Worm (Caenorhabditis elegans) whole organism, L4 larva: ENCODE data around the gene bre-3.
A peak's percentile ranks its signal among the peaks of the same experiment; 100 is the strongest.

Experiments
- D1046.2 ChIP-seq: fragments of 200-800 bp; sonication (Bioruptor generic); IDR thresholded peaks from 2 replicates; pipeline ENCODE4 v1.3.6; 2022; ENCODE audit warnings: missing genetic modification characterization, missing compliant biosample characterization
- F26F4.8 ChIP-seq: fragments of 200-800 bp; sonication (Bioruptor generic); conservative IDR thresholded peaks from 2 replicates; pipeline ENCODE4 v1.3.6; 2022; ENCODE audit warnings: missing genetic modification characterization, missing compliant biosample characterization
- F44E2.7 ChIP-seq: fragments of 200-800 bp; sonication (Bioruptor generic); IDR thresholded peaks from 2 replicates; pipeline ENCODE4 v2.1.2; 2022; ENCODE audit warnings: missing genetic modification characterization, missing compliant biosample characterization
- R02D3.7 ChIP-seq: fragments of 150-350 bp; sonication (generic microtip); optimal IDR thresholded peaks from 3 replicates; lab custom pipeline; 2014; ENCODE audit warnings: missing biosample characterization, missing genetic modification characterization
- T26A8.4 ChIP-seq: fragments of 200-800 bp; sonication (Bioruptor generic); IDR thresholded peaks from 2 replicates; pipeline ENCODE4 v1.3.6; 2022; ENCODE audit warnings: missing genetic modification characterization, missing compliant biosample characterization
- Y105C5A.15 ChIP-seq: fragments of 200-800 bp; sonication (Bioruptor generic); IDR thresholded peaks from 2 replicates; pipeline ENCODE4 v1.3.6; 2022; ENCODE audit warnings: missing genetic modification characterization, missing compliant biosample characterization
- Y48G9A.11 ChIP-seq: fragments of 200-800 bp; sonication (Bioruptor generic); IDR thresholded peaks from 2 replicates; pipeline ENCODE4 v1.3.6; 2022; ENCODE audit warnings: missing genetic modification reagents, missing genetic modification characterization, missing compliant biosample characterization
- aha-1 ChIP-seq: fragments of 150-350 bp; peaks from one replicate; lab custom pipeline; 2014; ENCODE audit warnings: missing biosample characterization, missing genetic modification characterization
- ama-1 ChIP-seq: fragments of 150-350 bp; optimal IDR thresholded peaks from 2 replicates; lab custom pipeline; 2014; ENCODE audit warnings: inconsistent platforms, mixed read lengths
- ceh-32 ChIP-seq: sonication (generic microtip); optimal IDR thresholded peaks from 2 replicates; lab custom pipeline; 2016; ENCODE audit warnings: mild to moderate bottlenecking, missing genetic modification characterization, missing compliant biosample characterization; ENCODE audit not compliant: poor library complexity
- ces-1 ChIP-seq: fragments of 150-350 bp; sonication (generic microtip); optimal IDR thresholded peaks from 4 replicates; lab custom pipeline; 2014; ENCODE audit warnings: missing biosample characterization, missing genetic modification reagents, missing genetic modification characterization
- cey-2 ChIP-seq: sonication (generic microtip); optimal IDR thresholded peaks from 3 replicates; lab custom pipeline; 2017; ENCODE audit warnings: missing genetic modification characterization, mild to moderate bottlenecking, missing compliant biosample characterization, antibody characterized with exemption, borderline replicate concordance; ENCODE audit not compliant: insufficient read depth
- ctbp-1 ChIP-seq: fragments of 200-800 bp; sonication (Bioruptor generic); IDR thresholded peaks from 2 replicates; pipeline ENCODE4 v1.3.6; 2022; ENCODE audit warnings: missing genetic modification reagents, missing genetic modification characterization, missing compliant biosample characterization
- daf-12 ChIP-seq: fragments of 150-350 bp; optimal IDR thresholded peaks from 2 replicates; lab custom pipeline; 2014; ENCODE audit warnings: missing biosample characterization, missing genetic modification reagents, missing genetic modification characterization
- daf-19 ChIP-seq: fragments of 200-800 bp; sonication (Bioruptor generic); conservative IDR thresholded peaks from 2 replicates; pipeline ENCODE4 v1.3.6; 2022; ENCODE audit warnings: missing genetic modification characterization, missing compliant biosample characterization
- daf-8 ChIP-seq: fragments of 200-800 bp; sonication (Bioruptor generic); IDR thresholded peaks from 2 replicates; pipeline ENCODE4 v1.3.6; 2022; ENCODE audit warnings: missing genetic modification characterization, missing compliant biosample characterization
- dmd-6 ChIP-seq: fragments of 200-800 bp; sonication (Bioruptor generic); IDR thresholded peaks from 2 replicates; pipeline ENCODE4 v1.3.6; 2022; ENCODE audit warnings: missing genetic modification reagents, missing genetic modification characterization, missing compliant biosample characterization
- dpl-1 ChIP-seq: fragments of 150-350 bp; optimal IDR thresholded peaks from 2 replicates; lab custom pipeline; 2014; ENCODE audit warnings: missing biosample characterization, missing genetic modification reagents, missing genetic modification characterization
- dve-1 ChIP-seq: sonication (generic microtip); optimal IDR thresholded peaks from 2 replicates; lab custom pipeline; 2017; ENCODE audit warnings: antibody characterized with exemption, mild to moderate bottlenecking, missing genetic modification characterization, missing compliant biosample characterization; ENCODE audit not compliant: insufficient read depth
- egl-27 ChIP-seq: sonication (generic microtip); optimal IDR thresholded peaks from 3 replicates; lab custom pipeline; 2017; ENCODE audit warnings: missing biosample characterization, missing genetic modification reagents, missing genetic modification characterization
- gei-8 ChIP-seq: fragments of 200-800 bp; sonication (Bioruptor generic); optimal IDR thresholded peaks from 2 replicates; lab custom pipeline; 2018; ENCODE audit warnings: mild to moderate bottlenecking, missing genetic modification characterization, missing compliant biosample characterization
- hlh-30 ChIP-seq: sonication (generic microtip); optimal IDR thresholded peaks from 2 replicates; lab custom pipeline; 2017; ENCODE audit warnings: antibody characterized with exemption, mild to moderate bottlenecking, missing genetic modification characterization, missing compliant biosample characterization; ENCODE audit not compliant: insufficient read depth
- jun-1 ChIP-seq: fragments of 150-350 bp; optimal IDR thresholded peaks from 2 replicates; lab custom pipeline; 2014; ENCODE audit warnings: missing biosample characterization, missing genetic modification reagents, missing genetic modification characterization
- lin-38 ChIP-seq: fragments of 200-800 bp; sonication (Bioruptor generic); IDR thresholded peaks from 2 replicates; pipeline ENCODE4 v1.3.6; 2022; ENCODE audit warnings: missing genetic modification reagents, missing genetic modification characterization, missing compliant biosample characterization
- lin-39 ChIP-seq: fragments of 150-350 bp; optimal IDR thresholded peaks from 2 replicates; lab custom pipeline; 2014; ENCODE audit warnings: missing biosample characterization, missing genetic modification reagents, missing genetic modification characterization
- lir-3 ChIP-seq: sonication (generic microtip); optimal IDR thresholded peaks from 2 replicates; lab custom pipeline; 2016; ENCODE audit warnings: mild to moderate bottlenecking, missing genetic modification characterization, missing compliant biosample characterization
- lsy-2 ChIP-seq, 2 experiments: fragments of 150-350 bp in 1 of 2; sonication (generic microtip) in 1 of 2; optimal IDR thresholded peaks; 2 replicates each; lab custom pipeline; 2014 to 2017; ENCODE audit warnings: missing biosample characterization in 2 of 2, missing genetic modification characterization in 2 of 2
- madf-9 ChIP-seq: fragments of 200-800 bp; sonication (Bioruptor generic); conservative IDR thresholded peaks from 2 replicates; pipeline ENCODE4 v1.3.6; 2022; ENCODE audit warnings: missing genetic modification reagents, missing genetic modification characterization, missing compliant biosample characterization
- mdt-29 ChIP-seq: fragments of 200-800 bp; sonication (Bioruptor generic); IDR thresholded peaks from 2 replicates; pipeline ENCODE4 v1.3.6; 2022; ENCODE audit warnings: missing genetic modification reagents, missing genetic modification characterization, missing compliant biosample characterization
- mes-2 ChIP-seq: sonication (generic microtip); optimal IDR thresholded peaks from 2 replicates; lab custom pipeline; 2016; ENCODE audit warnings: missing genotype, mild to moderate bottlenecking, missing genetic modification characterization, missing compliant biosample characterization; ENCODE audit not compliant: poor library complexity, severe bottlenecking
- nhr-102 ChIP-seq: sonication (generic microtip); optimal IDR thresholded peaks from 2 replicates; lab custom pipeline; 2016; ENCODE audit warnings: mild to moderate bottlenecking, missing genetic modification characterization, moderate library complexity, missing compliant biosample characterization
- nhr-11 ChIP-seq: fragments of 150-350 bp; optimal IDR thresholded peaks from 2 replicates; lab custom pipeline; 2014; ENCODE audit warnings: missing biosample characterization, missing genetic modification characterization
- nhr-237 ChIP-seq: sonication (generic microtip); optimal IDR thresholded peaks from 2 replicates; lab custom pipeline; 2017; ENCODE audit warnings: missing biosample characterization, missing genetic modification characterization
- nhr-25 ChIP-seq: sonication (generic microtip); optimal IDR thresholded peaks from 2 replicates; lab custom pipeline; 2017; ENCODE audit warnings: missing genetic modification characterization, mild to moderate bottlenecking, missing compliant biosample characterization, antibody characterized with exemption, moderate library complexity, borderline replicate concordance; ENCODE audit not compliant: insufficient read depth
- nhr-41 ChIP-seq: fragments of 200-800 bp; sonication (Bioruptor generic); IDR thresholded peaks from 2 replicates; pipeline ENCODE4 v1.3.6; 2022; ENCODE audit warnings: missing genetic modification reagents, missing genetic modification characterization, missing compliant biosample characterization
- nhr-77 ChIP-seq: fragments of 150-350 bp; optimal IDR thresholded peaks from 2 replicates; lab custom pipeline; 2014; ENCODE audit warnings: missing biosample characterization, missing genetic modification characterization
- php-3 ChIP-seq: fragments of 200-800 bp; sonication (Bioruptor generic); IDR thresholded peaks from 2 replicates; pipeline ENCODE4 v1.3.6; 2022; ENCODE audit warnings: missing genetic modification reagents, missing genetic modification characterization, missing compliant biosample characterization
- pqm-1 ChIP-seq: sonication (generic microtip); optimal IDR thresholded peaks from 2 replicates; lab custom pipeline; 2017; ENCODE audit warnings: missing biosample characterization, missing genetic modification characterization
- rbr-2 ChIP-seq: sonication (generic microtip); optimal IDR thresholded peaks from 2 replicates; lab custom pipeline; 2016; ENCODE audit warnings: missing genotype, missing genetic modification characterization, missing compliant biosample characterization
- saeg-2 ChIP-seq: fragments of 200-800 bp; sonication (Bioruptor generic); IDR thresholded peaks from 2 replicates; pipeline ENCODE4 v1.3.6; 2022; ENCODE audit warnings: missing genetic modification reagents, missing genetic modification characterization, missing compliant biosample characterization
- sdz-12 ChIP-seq: fragments of 200-800 bp; sonication (Bioruptor generic); optimal IDR thresholded peaks from 2 replicates; lab custom pipeline; 2018; ENCODE audit warnings: mild to moderate bottlenecking, missing genetic modification characterization, missing compliant biosample characterization
- snpc-1.2 ChIP-seq: fragments of 200-800 bp; sonication (Bioruptor generic); IDR thresholded peaks from 2 replicates; pipeline ENCODE4 v1.3.6; 2022; ENCODE audit warnings: missing genetic modification reagents, missing genetic modification characterization, missing compliant biosample characterization
- snpc-4 ChIP-seq: fragments of 150-350 bp; optimal IDR thresholded peaks from 2 replicates; lab custom pipeline; 2014; ENCODE audit warnings: missing biosample characterization, missing genetic modification characterization
- spr-1 ChIP-seq: sonication (generic microtip); optimal IDR thresholded peaks from 2 replicates; lab custom pipeline; 2016; ENCODE audit warnings: mild to moderate bottlenecking, missing genetic modification characterization, missing compliant biosample characterization
- unc-39 ChIP-seq: sonication (generic microtip); optimal IDR thresholded peaks from 2 replicates; lab custom pipeline; 2017; ENCODE audit warnings: missing biosample characterization, missing genetic modification characterization
- unc-62 ChIP-seq, 3 experiments: fragments of 150-350 bp in 1 of 3; sonication (generic microtip); optimal IDR thresholded peaks in 2 of 3; peaks in 1 of 3; 1 replicate in 1 of 3; 2 replicates in 2 of 3; lab custom pipeline; 2014 to 2017; ENCODE audit warnings: missing biosample characterization in 3 of 3, missing genetic modification characterization in 3 of 3, missing genetic modification reagents in 3 of 3, missing genotype in 1 of 3
- zag-1 ChIP-seq: fragments of 150-350 bp; optimal IDR thresholded peaks from 2 replicates; lab custom pipeline; 2014; ENCODE audit warnings: missing biosample characterization, missing genetic modification characterization
- zfp-2 ChIP-seq: sonication (generic microtip); optimal IDR thresholded peaks from 2 replicates; lab custom pipeline; 2016; ENCODE audit warnings: mild to moderate bottlenecking, missing genetic modification characterization, missing compliant biosample characterization
- zfp-3 ChIP-seq: fragments of 200-800 bp; sonication (Bioruptor generic); conservative IDR thresholded peaks from 2 replicates; pipeline ENCODE4 v1.3.6; 2022; ENCODE audit warnings: missing genetic modification reagents, missing genetic modification characterization, missing compliant biosample characterization
- ztf-7 ChIP-seq: fragments of 150-350 bp; optimal IDR thresholded peaks from 2 replicates; lab custom pipeline; 2014; ENCODE audit warnings: missing biosample characterization, missing genetic modification characterization

The bre-3 gene

ce11 chrIII:9509764-9510370 lies 24.6 kb upstream of the bre-3 start (continued):
- no peak for TF ChIP-seq madf-9 (GFP tag; lab: Robert Waterston, UW)
- peak; percentile 15 for TF ChIP-seq aha-1 (tag; lab: Kevin White, UChicago)
- TF ChIP-seq zfp-2 (tag; lab: Kevin White, UChicago) = no peak
- TF ChIP-seq Y48G9A.11 (GFP tag; lab: Robert Waterston, UW) = 0 out of 2 replicates have a peak, but pooled peaks have one; percentile 24
- TF ChIP-seq lsy-2 (tag; optimal IDR thresholded peaks at IDR 0.05; lab: Kevin White, UChicago) = peak in 1 of 2 experiments; percentile 23
- TF ChIP-seq unc-39 (tag; lab: Kevin White, UChicago) = no peak
- TF ChIP-seq nhr-237 = no peak
- no peak for TF ChIP-seq snpc-4
- no peak for TF ChIP-seq ceh-32 (tag; lab: Kevin White, UChicago)
- TF ChIP-seq nhr-41 = no peak
- no peak for TF ChIP-seq daf-8
- peak; percentile 68 for TF ChIP-seq sdz-12 (GFP tag; lab: Kevin White, UChicago)
- TF ChIP-seq D1046.2 (GFP tag; lab: Robert Waterston, UW) = no peak
- no peak for TF ChIP-seq php-3 (GFP tag; lab: Robert Waterston, UW)
- 0 out of 2 replicates have a peak, but pooled peaks have one; percentile 6 for TF ChIP-seq dmd-6 (GFP tag; lab: Robert Waterston, UW)
- no peak for TF ChIP-seq jun-1
- peak; percentile 11 for TF ChIP-seq mes-2
- TF ChIP-seq nhr-77 (tag; lab: Kevin White, UChicago) = no peak
- no peak for TF ChIP-seq unc-62 (GFP tag; optimal IDR thresholded peaks at IDR 0.05 in 1 of 2; lab: Kevin White, UChicago)
- TF ChIP-seq unc-62 (tag; optimal IDR thresholded peaks at IDR 0.05; lab: Kevin White, UChicago) = no peak
- TF ChIP-seq lin-38 = peak; percentile 57
- TF ChIP-seq daf-19 (GFP tag; lab: Robert Waterston, UW) = no peak
- no peak for TF ChIP-seq R02D3.7 (tag; lab: Kevin White, UChicago)
- no peak for TF ChIP-seq F26F4.8 (GFP tag; lab: Robert Waterston, UW)
- no peak for TF ChIP-seq cey-2 (tag; lab: Kevin White, UChicago)
- peak; percentile 57 for TF ChIP-seq nhr-102
- TF ChIP-seq nhr-25 (tag; lab: Kevin White, UChicago) = peak; percentile 9
- TF ChIP-seq egl-27 (tag; lab: Kevin White, UChicago) = no peak
- no peak for TF ChIP-seq lin-39 (tag; lab: Kevin White, UChicago)
- TF ChIP-seq pqm-1 (tag; lab: Kevin White, UChicago) = no peak
- no peak for TF ChIP-seq zag-1 (tag; lab: Kevin White, UChicago)
- TF ChIP-seq dpl-1 (GFP tag; lab: Kevin White, UChicago) = no peak
- TF ChIP-seq T26A8.4 = peak; percentile 67; the same call in 1 of the 2 replicates
- no peak for TF ChIP-seq F44E2.7 (GFP tag; lab: Robert Waterston, UW)
- TF ChIP-seq hlh-30 = no peak
- TF ChIP-seq zfp-3 (GFP tag; lab: Robert Waterston, UW) = peak; percentile 65; the same call in 1 of the 2 replicates
- 0 out of 2 replicates have a peak, but pooled peaks have one; percentile 16 for TF ChIP-seq Y105C5A.15 (GFP tag; lab: Robert Waterston, UW)
- TF ChIP-seq mdt-29 = no peak
- TF ChIP-seq snpc-1.2 (GFP tag; lab: Robert Waterston, UW) = no peak
- TF ChIP-seq nhr-11 = no peak
- no peak for TF ChIP-seq gei-8
- peak; percentile 74 for TF ChIP-seq saeg-2 (GFP tag; lab: Robert Waterston, UW)
- TF ChIP-seq rbr-2 (tag; lab: Kevin White, UChicago) = peak; percentile 4
- no peak for TF ChIP-seq daf-12 (tag; lab: Kevin White, UChicago)
- TF ChIP-seq ztf-7 (tag; lab: Kevin White, UChicago) = no peak
- peak; percentile 41 for TF ChIP-seq ces-1
- peak; percentile 92 for TF ChIP-seq ama-1 (lab: Kevin White, UChicago)
- TF ChIP-seq lir-3 (tag; lab: Kevin White, UChicago) = no peak
- peak; percentile 55 for TF ChIP-seq ctbp-1 (GFP tag; lab: Robert Waterston, UW)
- TF ChIP-seq spr-1 (tag; lab: Kevin White, UChicago) = no peak
- TF ChIP-seq dve-1 (tag; lab: Kevin White, UChicago) = peak; percentile 6
